Fruit fly (Drosophila melanogaster): ENCODE data around the gene Bmcp.

dm6 chr3L:11692853-11693252 lies 27.9 kb upstream of the Bmcp start:
- TF ChIP-seq Blimp-1 (GFP tag; optimal IDR thresholded peaks at IDR 0.05) (no peak), spab (GFP tag; optimal IDR thresholded peaks at IDR 0.05) (no peak), svp (GFP tag) (no peak)
